Fruit fly (Drosophila melanogaster) whole organism, embryonic: Measurements from ENCODE around the gene CG34001.

ENCODE experiments used
- CG12071 ChIP-seq: fragments of 200-800 bp; sonication (Bioruptor generic); optimal IDR thresholded peaks from 3 replicates; lab custom pipeline; 2018; ENCODE audit warnings: missing biosample characterization, mild to moderate bottlenecking, missing genetic modification characterization
- CG12236 ChIP-seq: fragments of 200-800 bp; sonication (Bioruptor generic); optimal IDR thresholded peaks from 2 replicates; lab custom pipeline; 2016; ENCODE audit warnings: missing biosample characterization, missing genetic modification characterization
- CG13775 ChIP-seq: fragments of 200-800 bp; sonication (Bioruptor generic); optimal IDR thresholded peaks from 3 replicates; lab custom pipeline; 2017; ENCODE audit warnings: missing biosample characterization, mild to moderate bottlenecking, missing genetic modification characterization
- CG13894 ChIP-seq: fragments of 200-800 bp; sonication (Bioruptor generic); optimal IDR thresholded peaks from 3 replicates; lab custom pipeline; 2018; ENCODE audit warnings: missing biosample characterization, mild to moderate bottlenecking, missing genetic modification characterization, moderate library complexity
- CG14710 ChIP-seq: fragments of 200-800 bp; sonication (Bioruptor generic); optimal IDR thresholded peaks from 3 replicates; lab custom pipeline; 2019; ENCODE audit warnings: missing biosample characterization, mild to moderate bottlenecking, missing genetic modification characterization, moderate library complexity
- CG15073 ChIP-seq: fragments of 200-800 bp; sonication (Bioruptor generic); optimal IDR thresholded peaks from 2 replicates; lab custom pipeline; 2016; ENCODE audit warnings: missing biosample characterization, missing genetic modification characterization
- CG1602 ChIP-seq: fragments of 200-800 bp; sonication (Bioruptor generic); optimal IDR thresholded peaks from 3 replicates; lab custom pipeline; 2016; ENCODE audit warnings: missing biosample characterization, missing genetic modification characterization
- CG16863 ChIP-seq: fragments of 200-800 bp; sonication (Bioruptor generic); optimal IDR thresholded peaks from 3 replicates; lab custom pipeline; 2016; ENCODE audit warnings: missing biosample characterization, missing genetic modification characterization
- CG18599 ChIP-seq: fragments of 200-800 bp; sonication (Bioruptor generic); optimal IDR thresholded peaks from 3 replicates; lab custom pipeline; 2017; ENCODE audit warnings: missing biosample characterization, missing genetic modification characterization, mild to moderate bottlenecking, moderate library complexity, missing genetic modification reagents
- CG2202 ChIP-seq: fragments of 200-800 bp; sonication (Bioruptor generic); optimal IDR thresholded peaks from 2 replicates; lab custom pipeline; 2018; ENCODE audit warnings: missing biosample characterization, mild to moderate bottlenecking, missing genetic modification characterization
- CG3065 ChIP-seq: fragments of 200-800 bp; sonication (Bioruptor generic); optimal IDR thresholded peaks from 2 replicates; lab custom pipeline; 2016; ENCODE audit warnings: missing biosample characterization, missing genetic modification characterization
- CG3163 ChIP-seq: fragments of 200-800 bp; sonication (Bioruptor generic); optimal IDR thresholded peaks from 3 replicates; lab custom pipeline; 2016; ENCODE audit warnings: missing biosample characterization, missing genetic modification characterization
- CG34224 ChIP-seq: fragments of 200-800 bp; sonication (Bioruptor generic); IDR thresholded peaks from 3 replicates; pipeline ENCODE4 v1.3.6; 2022; ENCODE audit warnings: missing biosample characterization, missing genetic modification characterization; ENCODE audit not compliant: partially characterized antibody
- CG3838 ChIP-seq: fragments of 200-800 bp; sonication (Bioruptor generic); optimal IDR thresholded peaks from 3 replicates; lab custom pipeline; 2016; ENCODE audit warnings: missing biosample characterization, missing genetic modification characterization
- CG4854 ChIP-seq: fragments of 200-800 bp; sonication (Bioruptor generic); optimal IDR thresholded peaks from 2 replicates; lab custom pipeline; 2016; ENCODE audit warnings: missing biosample characterization, missing genetic modification characterization, inconsistent platforms
- CG6765 ChIP-seq: fragments of 200-800 bp; sonication (Bioruptor generic); optimal IDR thresholded peaks from 3 replicates; lab custom pipeline; 2017; ENCODE audit warnings: missing biosample characterization, mild to moderate bottlenecking, missing genetic modification characterization
- CG6791 ChIP-seq: fragments of 200-800 bp; sonication (Bioruptor generic); IDR thresholded peaks from 3 replicates; pipeline ENCODE4 v1.3.6; 2022; ENCODE audit warnings: missing biosample characterization, missing genetic modification characterization; ENCODE audit not compliant: partially characterized antibody
- CG7745 ChIP-seq: fragments of 200-800 bp; sonication (Bioruptor generic); optimal IDR thresholded peaks from 2 replicates; lab custom pipeline; 2018; ENCODE audit warnings: missing biosample characterization, mild to moderate bottlenecking, missing genetic modification characterization, moderate library complexity
- CG8924 ChIP-seq: fragments of 200-800 bp; optimal IDR thresholded peaks from 3 replicates; lab custom pipeline; 2019; ENCODE audit warnings: missing biosample characterization, mild to moderate bottlenecking, missing genetic modification characterization, moderate library complexity
- CG9437 ChIP-seq: fragments of 200-800 bp; sonication (Bioruptor generic); optimal IDR thresholded peaks from 2 replicates; lab custom pipeline; 2018; ENCODE audit warnings: missing biosample characterization, mild to moderate bottlenecking, missing genetic modification characterization
- CG9727 ChIP-seq: fragments of 200-800 bp; sonication (Bioruptor generic); optimal IDR thresholded peaks from 3 replicates; lab custom pipeline; 2017; ENCODE audit warnings: missing biosample characterization, mild to moderate bottlenecking, missing genetic modification characterization
- Dip3 ChIP-seq: fragments of 200-800 bp; sonication (Bioruptor generic); optimal IDR thresholded peaks from 3 replicates; lab custom pipeline; 2016; ENCODE audit warnings: missing biosample characterization, missing genetic modification characterization
- Dll ChIP-seq: fragments of 200-800 bp; sonication (Bioruptor generic); IDR thresholded peaks from 4 replicates; pipeline ENCODE4 v1.3.6; 2022; ENCODE audit warnings: missing biosample characterization, missing genetic modification characterization; ENCODE audit not compliant: partially characterized antibody
- Hr51 ChIP-seq, 2 experiments: fragments of 200-800 bp; sonication (Bioruptor generic); optimal IDR thresholded peaks; 2 replicates in 1 of 2; 3 replicates in 1 of 2; lab custom pipeline; 2016 to 2018; ENCODE audit warnings: missing biosample characterization in 2 of 2, missing genetic modification characterization in 2 of 2, mild to moderate bottlenecking in 1 of 2, moderate library complexity in 1 of 2
- Lhr ChIP-seq: fragments of 200-800 bp; sonication (Bioruptor generic); optimal IDR thresholded peaks from 3 replicates; lab custom pipeline; 2017; ENCODE audit warnings: mild to moderate bottlenecking, missing biosample characterization, missing genetic modification reagents, missing genetic modification characterization
- MBD-R2 ChIP-seq: fragments of 200-800 bp; sonication (Bioruptor generic); IDR thresholded peaks from 2 replicates; pipeline ENCODE4 v1.3.6; 2022; ENCODE audit warnings: missing biosample characterization, missing genetic modification characterization
- Neu2 ChIP-seq: fragments of 200-800 bp; sonication (Bioruptor generic); optimal IDR thresholded peaks from 3 replicates; lab custom pipeline; 2016; ENCODE audit warnings: missing biosample characterization, missing genetic modification characterization, borderline replicate concordance
- Oli ChIP-seq: fragments of 200-800 bp; sonication (Bioruptor generic); optimal IDR thresholded peaks from 2 replicates; lab custom pipeline; 2018; ENCODE audit warnings: missing biosample characterization, mild to moderate bottlenecking, missing genetic modification characterization, moderate library complexity
- Ptx1 ChIP-seq: fragments of 200-800 bp; sonication (Bioruptor generic); IDR thresholded peaks from 2 replicates; pipeline ENCODE4 v1.3.6; 2022; ENCODE audit warnings: missing biosample characterization, missing genetic modification characterization
- Ssrp ChIP-seq: fragments of 200-800 bp; sonication (Bioruptor generic); optimal IDR thresholded peaks from 2 replicates; lab custom pipeline; 2018; ENCODE audit warnings: missing biosample characterization, mild to moderate bottlenecking, missing genetic modification characterization, moderate library complexity
- Trl ChIP-seq, 3 experiments: fragments of >200 bp in 2 of 3; fragments of 200-800 bp in 1 of 3; sonication (Bioruptor generic) in 1 of 3; optimal IDR thresholded peaks; 2 replicates in 1 of 3; 3 replicates in 2 of 3; lab custom pipeline; 2016 to 2017; ENCODE audit warnings: missing biosample characterization in 1 of 3, missing genetic modification characterization in 1 of 3
- bcd ChIP-seq: fragments of 200-800 bp; sonication (Bioruptor generic); optimal IDR thresholded peaks from 2 replicates; lab custom pipeline; 2017; ENCODE audit warnings: missing biosample characterization, mild to moderate bottlenecking, missing genetic modification characterization
- bowl ChIP-seq: fragments of 200-800 bp; sonication (Bioruptor generic); IDR thresholded peaks from 2 replicates; pipeline ENCODE4 v1.3.6; 2022; ENCODE audit warnings: missing biosample characterization, missing genetic modification characterization
- caup ChIP-seq: fragments of 200-800 bp; sonication (Bioruptor generic); optimal IDR thresholded peaks from 3 replicates; lab custom pipeline; 2017; ENCODE audit warnings: missing biosample characterization, mild to moderate bottlenecking, missing genetic modification characterization, moderate library complexity; ENCODE audit not compliant: severe bottlenecking
- chif ChIP-seq, 2 experiments: fragments of 200-800 bp; sonication (Bioruptor generic); optimal IDR thresholded peaks; 3 replicates each; lab custom pipeline; 2016; ENCODE audit warnings: missing biosample characterization in 2 of 2, missing genetic modification characterization in 2 of 2
- dmrt99B ChIP-seq: fragments of 200-800 bp; sonication (Bioruptor generic); optimal IDR thresholded peaks from 2 replicates; lab custom pipeline; 2018; ENCODE audit warnings: missing biosample characterization, mild to moderate bottlenecking, missing genetic modification characterization, moderate library complexity
- ems ChIP-seq: fragments of 200-800 bp; sonication (Bioruptor generic); optimal IDR thresholded peaks from 3 replicates; lab custom pipeline; 2016; ENCODE audit warnings: missing biosample characterization, missing genetic modification characterization
- fru ChIP-seq: fragments of >200 bp; optimal IDR thresholded peaks from 2 replicates; lab custom pipeline; 2017
- h ChIP-seq: fragments of >200 bp; optimal IDR thresholded peaks from 2 replicates; lab custom pipeline; 2017
- klu ChIP-seq: fragments of 200-800 bp; sonication (Bioruptor generic); IDR thresholded peaks from 2 replicates; pipeline ENCODE4 v1.3.6; 2022; ENCODE audit warnings: missing biosample characterization, missing genetic modification characterization
- org-1 ChIP-seq: fragments of 200-800 bp; sonication (Bioruptor generic); optimal IDR thresholded peaks from 2 replicates; lab custom pipeline; 2017; ENCODE audit warnings: missing biosample characterization, missing genetic modification characterization
- phol ChIP-seq: fragments of 200-800 bp; sonication (Bioruptor generic); optimal IDR thresholded peaks from 3 replicates; lab custom pipeline; 2018; ENCODE audit warnings: missing biosample characterization, mild to moderate bottlenecking, missing genetic modification characterization, moderate library complexity
- psq ChIP-seq: fragments of 200-800 bp; sonication (Bioruptor generic); optimal IDR thresholded peaks from 2 replicates; lab custom pipeline; 2017; ENCODE audit warnings: missing biosample characterization, missing genetic modification characterization
- shn ChIP-seq: fragments of 200-800 bp; sonication (Bioruptor generic); optimal IDR thresholded peaks from 3 replicates; lab custom pipeline; 2016; ENCODE audit warnings: missing biosample characterization, missing genetic modification characterization
- stwl ChIP-seq: fragments of 200-800 bp; sonication (Bioruptor generic); optimal IDR thresholded peaks from 3 replicates; lab custom pipeline; 2018; ENCODE audit warnings: missing biosample characterization, mild to moderate bottlenecking, missing genetic modification characterization, moderate library complexity
- tio ChIP-seq: fragments of 200-800 bp; sonication (Bioruptor generic); optimal IDR thresholded peaks from 2 replicates; lab custom pipeline; 2017; ENCODE audit warnings: missing biosample characterization, missing genetic modification characterization, inconsistent platforms
- tll ChIP-seq, 2 experiments: fragments of 200-800 bp in 1 of 2; fragments of >200 bp in 1 of 2; sonication (Bioruptor generic) in 1 of 2; optimal IDR thresholded peaks; 2 replicates each; lab custom pipeline; 2017 to 2019; ENCODE audit warnings: missing biosample characterization in 2 of 2, missing genetic modification characterization in 2 of 2, mild to moderate bottlenecking in 1 of 2, moderate library complexity in 1 of 2
- vfl ChIP-seq: fragments of 200-800 bp; sonication (Bioruptor generic); optimal IDR thresholded peaks from 2 replicates; lab custom pipeline; 2016; ENCODE audit warnings: missing biosample characterization, missing genetic modification characterization
- zf30C ChIP-seq: fragments of 200-800 bp; sonication (Bioruptor generic); optimal IDR thresholded peaks from 3 replicates; lab custom pipeline; 2018; ENCODE audit warnings: missing biosample characterization, mild to moderate bottlenecking, missing genetic modification characterization

CG34001 gene

dm6 chr3L:10678545-10679067 is 47.7 kb downstream of the CG34001 start (continued):
- peak; percentile 98 for TF ChIP-seq CG8924
- TF ChIP-seq fru (lab: Kevin White, UChicago) = no peak
- peak; percentile 34; the same call in 1 of the 3 replicates for TF ChIP-seq CG34224
- TF ChIP-seq CG9437 = peak; percentile 93
- TF ChIP-seq dmrt99B (tag; lab: Kevin White, UChicago) = peak; percentile 99
- TF ChIP-seq CG12236 (GFP tag; lab: Kevin White, UChicago) = peak; percentile 67
- TF ChIP-seq CG2202 (tag; lab: Kevin White, UChicago) = peak; percentile 83
- peak; percentile 94 for TF ChIP-seq phol
- TF ChIP-seq vfl = peak; percentile 77
- TF ChIP-seq CG6791 = no peak
- TF ChIP-seq Oli (tag; lab: Kevin White, UChicago) = peak; percentile 96
- TF ChIP-seq CG15073 (GFP tag; lab: Kevin White, UChicago) = peak; percentile 57
- peak; percentile 30 for TF ChIP-seq CG3065 (GFP tag; lab: Kevin White, UChicago)
- peak; percentile 80 for TF ChIP-seq Lhr (GFP tag; lab: Kevin White, UChicago)
- peak; percentile 93 for TF ChIP-seq klu (GFP tag; lab: Robert Waterston, UW)
- peak; percentile 63 for TF ChIP-seq CG3163
- TF ChIP-seq MBD-R2 (GFP tag; lab: Robert Waterston, UW) = peak; percentile 76
- peak; percentile 93 for TF ChIP-seq CG13894 (tag; lab: Kevin White, UChicago)
- TF ChIP-seq CG18599 = peak; percentile 97
- peak; percentile 95 for TF ChIP-seq Ptx1 (GFP tag; lab: Robert Waterston, UW)
- peak; percentile 94 for TF ChIP-seq caup (GFP tag; lab: Kevin White, UChicago)
- peak; percentile 85 to 97 for TF ChIP-seq Hr51 (GFP tag; optimal IDR thresholded peaks at IDR 0.05; lab: Kevin White, UChicago)
- peak; percentile 89 for TF ChIP-seq CG3838 (GFP tag; lab: Kevin White, UChicago)
- TF ChIP-seq bcd = peak; percentile 96
- peak in 1 of 2 experiments; percentile 79 for TF ChIP-seq tll (GFP tag; optimal IDR thresholded peaks at IDR 0.05; lab: Kevin White, UChicago)
- no peak for TF ChIP-seq h
- peak; percentile 87 for TF ChIP-seq Dip3 (GFP tag; lab: Kevin White, UChicago)
- TF ChIP-seq CG4854 (GFP tag; lab: Kevin White, UChicago) = peak; percentile 88
- peak; percentile 87 for TF ChIP-seq CG16863 (GFP tag; lab: Kevin White, UChicago)
- no peak for TF ChIP-seq Dll (GFP tag; lab: Robert Waterston, UW)
- peak; percentile 91 for TF ChIP-seq Ssrp (tag; lab: Kevin White, UChicago)
- TF ChIP-seq CG13775 (GFP tag; lab: Kevin White, UChicago) = peak; percentile 95
- TF ChIP-seq ems (GFP tag; lab: Kevin White, UChicago) = peak; percentile 89
- no peak for TF ChIP-seq Trl (optimal IDR thresholded peaks at IDR 0.05; lab: Kevin White, UChicago)
- peak; percentile 92 for TF ChIP-seq Trl (GFP tag; optimal IDR thresholded peaks at IDR 0.05; lab: Kevin White, UChicago)
- TF ChIP-seq Neu2 (GFP tag; lab: Kevin White, UChicago) = peak; percentile 40
- no peak for TF ChIP-seq zf30C
- peak; percentile 92 for TF ChIP-seq tio (GFP tag; lab: Kevin White, UChicago)
- peak; percentile 87 for TF ChIP-seq CG12071
- TF ChIP-seq org-1 (GFP tag; lab: Kevin White, UChicago) = peak; percentile 98
- TF ChIP-seq shn (GFP tag; lab: Kevin White, UChicago) = peak; percentile 79
- TF ChIP-seq CG9727 (GFP tag; lab: Kevin White, UChicago) = peak; percentile 98
- peak; percentile 94 for TF ChIP-seq CG6765 (GFP tag; lab: Kevin White, UChicago)
- TF ChIP-seq CG14710 (tag; lab: Kevin White, UChicago) = peak; percentile 95
- peak; percentile 17 for TF ChIP-seq stwl (tag; lab: Kevin White, UChicago)
- TF ChIP-seq chif (GFP tag; optimal IDR thresholded peaks at IDR 0.05; lab: Kevin White, UChicago) = peak; percentile 84 to 91
- peak; percentile 22 for TF ChIP-seq CG7745
- peak; percentile 63 for TF ChIP-seq psq
- TF ChIP-seq bowl (GFP tag; lab: Robert Waterston, UW) = peak; percentile 85
- TF ChIP-seq CG1602 = peak; percentile 86
